Worm (Caenorhabditis elegans) whole organism, L4 larva: ENCODE measurements around the gene piit-1.

Experiments
- D1046.2 ChIP-seq: fragments of 200-800 bp; sonication (Bioruptor generic); IDR thresholded peaks from 2 replicates; pipeline ENCODE4 v1.3.6; 2022; ENCODE audit warnings: missing genetic modification characterization, missing compliant biosample characterization
- R02D3.7 ChIP-seq: fragments of 150-350 bp; sonication (generic microtip); optimal IDR thresholded peaks from 3 replicates; lab custom pipeline; 2014; ENCODE audit warnings: missing biosample characterization, missing genetic modification characterization
- T20F7.1 ChIP-seq: fragments of 200-800 bp; sonication (Bioruptor generic); optimal IDR thresholded peaks from 2 replicates; lab custom pipeline; 2018; ENCODE audit warnings: mild to moderate bottlenecking, missing genetic modification characterization, missing compliant biosample characterization
- Y105C5A.15 ChIP-seq: fragments of 200-800 bp; sonication (Bioruptor generic); IDR thresholded peaks from 2 replicates; pipeline ENCODE4 v1.3.6; 2022; ENCODE audit warnings: missing genetic modification characterization, missing compliant biosample characterization
- Y48G9A.11 ChIP-seq: fragments of 200-800 bp; sonication (Bioruptor generic); IDR thresholded peaks from 2 replicates; pipeline ENCODE4 v1.3.6; 2022; ENCODE audit warnings: missing genetic modification reagents, missing genetic modification characterization, missing compliant biosample characterization
- Y75B8A.6 ChIP-seq: fragments of 200-800 bp; sonication (Bioruptor generic); IDR thresholded peaks from 2 replicates; pipeline ENCODE4 v1.3.6; 2022; ENCODE audit warnings: missing genetic modification reagents, missing genetic modification characterization, missing compliant biosample characterization
- aha-1 ChIP-seq: fragments of 150-350 bp; peaks from one replicate; lab custom pipeline; 2014; ENCODE audit warnings: missing biosample characterization, missing genetic modification characterization
- arid-1 ChIP-seq: fragments of 200-800 bp; sonication (Bioruptor generic); conservative IDR thresholded peaks from 2 replicates; pipeline ENCODE4 v1.3.6; 2022; ENCODE audit warnings: missing genetic modification reagents, missing genetic modification characterization, missing compliant biosample characterization
- ceh-28 ChIP-seq: fragments of 150-350 bp; optimal IDR thresholded peaks from 2 replicates; lab custom pipeline; 2014; ENCODE audit warnings: missing biosample characterization, missing genetic modification reagents, missing genetic modification characterization
- ceh-62 ChIP-seq: sonication (generic microtip); optimal IDR thresholded peaks from 2 replicates; lab custom pipeline; 2017; ENCODE audit warnings: missing biosample characterization, missing genetic modification characterization
- ceh-82 ChIP-seq: sonication (generic microtip); optimal IDR thresholded peaks from 2 replicates; lab custom pipeline; 2017; ENCODE audit warnings: missing biosample characterization, missing genetic modification characterization
- ces-1 ChIP-seq: fragments of 150-350 bp; sonication (generic microtip); optimal IDR thresholded peaks from 4 replicates; lab custom pipeline; 2014; ENCODE audit warnings: missing biosample characterization, missing genetic modification reagents, missing genetic modification characterization
- daf-16 ChIP-seq, 3 experiments: sonication (generic microtip); optimal IDR thresholded peaks; 2 replicates each; lab custom pipeline; 2016 to 2017; ENCODE audit warnings: missing genetic modification characterization in 3 of 3, missing genetic modification reagents in 3 of 3, mild to moderate bottlenecking in 2 of 3, missing compliant biosample characterization in 2 of 3, missing biosample characterization in 1 of 3, moderate library complexity in 1 of 3
- daf-19 ChIP-seq: fragments of 200-800 bp; sonication (Bioruptor generic); conservative IDR thresholded peaks from 2 replicates; pipeline ENCODE4 v1.3.6; 2022; ENCODE audit warnings: missing genetic modification characterization, missing compliant biosample characterization
- dmd-8 ChIP-seq: fragments of 200-800 bp; sonication (Bioruptor generic); IDR thresholded peaks from 2 replicates; pipeline ENCODE4 v1.3.6; 2022; ENCODE audit warnings: missing genetic modification characterization, missing compliant biosample characterization
- dve-1 ChIP-seq: sonication (generic microtip); optimal IDR thresholded peaks from 2 replicates; lab custom pipeline; 2017; ENCODE audit warnings: antibody characterized with exemption, mild to moderate bottlenecking, missing genetic modification characterization, missing compliant biosample characterization; ENCODE audit not compliant: insufficient read depth
- egl-43 ChIP-seq: fragments of 200-800 bp; sonication (Bioruptor generic); IDR thresholded peaks from 2 replicates; pipeline ENCODE4 v1.3.6; 2022; ENCODE audit warnings: missing genetic modification reagents, missing genetic modification characterization, missing compliant biosample characterization
- fos-1 ChIP-seq: fragments of 150-350 bp; optimal IDR thresholded peaks from 2 replicates; lab custom pipeline; 2014; ENCODE audit warnings: missing biosample characterization, missing genetic modification characterization
- gei-8 ChIP-seq: fragments of 200-800 bp; sonication (Bioruptor generic); optimal IDR thresholded peaks from 2 replicates; lab custom pipeline; 2018; ENCODE audit warnings: mild to moderate bottlenecking, missing genetic modification characterization, missing compliant biosample characterization
- hif-1 ChIP-seq, 2 experiments: sonication (generic microtip); optimal IDR thresholded peaks; 2 replicates each; lab custom pipeline; 2016 to 2017; ENCODE audit warnings: missing compliant biosample characterization in 2 of 2, missing genetic modification characterization in 2 of 2, missing genetic modification reagents in 2 of 2, missing genotype in 2 of 2, mild to moderate bottlenecking in 1 of 2
- hlh-30 ChIP-seq: sonication (generic microtip); optimal IDR thresholded peaks from 2 replicates; lab custom pipeline; 2017; ENCODE audit warnings: antibody characterized with exemption, mild to moderate bottlenecking, missing genetic modification characterization, missing compliant biosample characterization; ENCODE audit not compliant: insufficient read depth
- hmg-1.1 ChIP-seq: fragments of 200-800 bp; sonication (Bioruptor generic); IDR thresholded peaks from 2 replicates; pipeline ENCODE4 v1.3.6; 2022; ENCODE audit warnings: missing genetic modification reagents, missing genetic modification characterization, missing compliant biosample characterization
- jun-1 ChIP-seq: fragments of 150-350 bp; optimal IDR thresholded peaks from 2 replicates; lab custom pipeline; 2014; ENCODE audit warnings: missing biosample characterization, missing genetic modification reagents, missing genetic modification characterization
- lin-38 ChIP-seq: fragments of 200-800 bp; sonication (Bioruptor generic); IDR thresholded peaks from 2 replicates; pipeline ENCODE4 v1.3.6; 2022; ENCODE audit warnings: missing genetic modification reagents, missing genetic modification characterization, missing compliant biosample characterization
- lsy-2 ChIP-seq, 2 experiments: fragments of 150-350 bp in 1 of 2; sonication (generic microtip) in 1 of 2; optimal IDR thresholded peaks; 2 replicates each; lab custom pipeline; 2014 to 2017; ENCODE audit warnings: missing biosample characterization in 2 of 2, missing genetic modification characterization in 2 of 2
- madf-5 ChIP-seq, 2 experiments: fragments of 200-800 bp; sonication (Bioruptor generic); IDR thresholded peaks; 2 replicates each; pipeline ENCODE4 v1.3.6; 2022; ENCODE audit warnings: missing compliant biosample characterization in 2 of 2, missing genetic modification characterization in 2 of 2
- mdt-29 ChIP-seq: fragments of 200-800 bp; sonication (Bioruptor generic); IDR thresholded peaks from 2 replicates; pipeline ENCODE4 v1.3.6; 2022; ENCODE audit warnings: missing genetic modification reagents, missing genetic modification characterization, missing compliant biosample characterization
- mep-1 ChIP-seq: fragments of 150-350 bp; sonication (generic microtip); optimal IDR thresholded peaks from 3 replicates; lab custom pipeline; 2014; ENCODE audit warnings: missing biosample characterization, missing genetic modification characterization
- mes-2 ChIP-seq: sonication (generic microtip); optimal IDR thresholded peaks from 2 replicates; lab custom pipeline; 2016; ENCODE audit warnings: missing genotype, mild to moderate bottlenecking, missing genetic modification characterization, missing compliant biosample characterization; ENCODE audit not compliant: poor library complexity, severe bottlenecking
- mxl-2 ChIP-seq: fragments of 200-800 bp; sonication (Bioruptor generic); conservative IDR thresholded peaks from 2 replicates; pipeline ENCODE4 v1.3.6; 2022; ENCODE audit warnings: missing genetic modification reagents, missing genetic modification characterization, missing compliant biosample characterization
- mxl-3 ChIP-seq: fragments of 200-800 bp; sonication (Bioruptor generic); optimal IDR thresholded peaks from 2 replicates; lab custom pipeline; 2018; ENCODE audit warnings: mild to moderate bottlenecking, missing genetic modification characterization, missing compliant biosample characterization
- nhr-25 ChIP-seq: sonication (generic microtip); optimal IDR thresholded peaks from 2 replicates; lab custom pipeline; 2017; ENCODE audit warnings: missing genetic modification characterization, mild to moderate bottlenecking, missing compliant biosample characterization, antibody characterized with exemption, moderate library complexity, borderline replicate concordance; ENCODE audit not compliant: insufficient read depth
- nhr-6 ChIP-seq: fragments of 150-350 bp; optimal IDR thresholded peaks from 2 replicates; lab custom pipeline; 2014; ENCODE audit warnings: missing biosample characterization, missing genetic modification characterization
- nhr-77 ChIP-seq: fragments of 150-350 bp; optimal IDR thresholded peaks from 2 replicates; lab custom pipeline; 2014; ENCODE audit warnings: missing biosample characterization, missing genetic modification characterization
- pha-4 ChIP-seq, 2 experiments: fragments of 150-350 bp in 1 of 2; fragments of 200-800 bp in 1 of 2; sonication (Bioruptor generic) in 1 of 2; IDR thresholded peaks in 1 of 2; optimal IDR thresholded peaks in 1 of 2; 2 replicates each; pipeline versions ENCODE4 v1.3.6 to Lab custom; 2014 to 2022; ENCODE audit warnings: missing genetic modification characterization in 2 of 2, missing genetic modification reagents in 2 of 2, missing biosample characterization in 1 of 2, missing compliant biosample characterization in 1 of 2
- php-3 ChIP-seq: fragments of 200-800 bp; sonication (Bioruptor generic); IDR thresholded peaks from 2 replicates; pipeline ENCODE4 v1.3.6; 2022; ENCODE audit warnings: missing genetic modification reagents, missing genetic modification characterization, missing compliant biosample characterization
- pqm-1 ChIP-seq: sonication (generic microtip); optimal IDR thresholded peaks from 2 replicates; lab custom pipeline; 2017; ENCODE audit warnings: missing biosample characterization, missing genetic modification characterization
- rbr-2 ChIP-seq: sonication (generic microtip); optimal IDR thresholded peaks from 2 replicates; lab custom pipeline; 2016; ENCODE audit warnings: missing genotype, missing genetic modification characterization, missing compliant biosample characterization
- sdz-12 ChIP-seq: fragments of 200-800 bp; sonication (Bioruptor generic); optimal IDR thresholded peaks from 2 replicates; lab custom pipeline; 2018; ENCODE audit warnings: mild to moderate bottlenecking, missing genetic modification characterization, missing compliant biosample characterization
- skn-1 ChIP-seq: fragments of 150-350 bp; optimal IDR thresholded peaks from 2 replicates; lab custom pipeline; 2014; ENCODE audit warnings: missing biosample characterization, missing genetic modification characterization
- spr-1 ChIP-seq: sonication (generic microtip); optimal IDR thresholded peaks from 2 replicates; lab custom pipeline; 2016; ENCODE audit warnings: mild to moderate bottlenecking, missing genetic modification characterization, missing compliant biosample characterization
- spr-3 ChIP-seq: fragments of 200-800 bp; sonication (Bioruptor generic); optimal IDR thresholded peaks from 2 replicates; lab custom pipeline; 2018; ENCODE audit warnings: mild to moderate bottlenecking, missing genetic modification characterization, missing compliant biosample characterization
- unc-62 ChIP-seq, 3 experiments: fragments of 150-350 bp in 1 of 3; sonication (generic microtip); optimal IDR thresholded peaks in 2 of 3; peaks in 1 of 3; 1 replicate in 1 of 3; 2 replicates in 2 of 3; lab custom pipeline; 2014 to 2017; ENCODE audit warnings: missing biosample characterization in 3 of 3, missing genetic modification characterization in 3 of 3, missing genetic modification reagents in 3 of 3, missing genotype in 1 of 3
- zfp-2 ChIP-seq: sonication (generic microtip); optimal IDR thresholded peaks from 2 replicates; lab custom pipeline; 2016; ENCODE audit warnings: mild to moderate bottlenecking, missing genetic modification characterization, missing compliant biosample characterization

Gene piit-1

DNA sequence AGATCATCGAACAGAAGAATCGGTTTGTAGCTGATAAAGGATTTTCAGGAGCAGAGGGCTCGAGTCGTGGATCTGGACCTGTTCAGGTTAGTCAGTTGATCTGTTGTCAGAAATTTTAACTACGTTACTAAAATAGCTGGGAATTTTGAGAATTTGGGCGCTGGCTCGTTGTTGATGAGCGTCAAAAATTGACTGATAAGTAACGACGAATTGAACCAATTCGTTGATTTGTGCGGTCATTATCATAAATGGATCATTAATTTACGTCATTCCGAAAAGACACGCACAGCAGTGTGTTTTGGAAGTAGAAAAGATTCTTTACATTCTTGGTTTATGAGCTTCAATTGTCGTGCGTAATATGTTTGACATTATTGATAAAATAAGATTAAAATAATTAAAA lies 37.9 kb upstream of the piit-1 start (continued):
- TF ChIP-seq nhr-25 (tag; lab: Kevin White, UChicago), result no peak
- no peak for TF ChIP-seq dmd-8 (GFP tag; lab: Robert Waterston, UW)
- no peak for TF ChIP-seq ceh-28 (tag; lab: Kevin White, UChicago)
- no peak for TF ChIP-seq fos-1 (tag; lab: Kevin White, UChicago)
- no peak for TF ChIP-seq zfp-2 (tag; lab: Kevin White, UChicago)
- no peak for TF ChIP-seq nhr-77 (tag; lab: Kevin White, UChicago)
- no peak for TF ChIP-seq dve-1 (tag; lab: Kevin White, UChicago)
- no peak for TF ChIP-seq mdt-29 (GFP tag; lab: Robert Waterston, UW)
- no peak for TF ChIP-seq unc-62 (GFP tag; optimal IDR thresholded peaks at IDR 0.05 in 1 of 2; lab: Kevin White, UChicago)
- TF ChIP-seq unc-62 (tag; optimal IDR thresholded peaks at IDR 0.05; lab: Kevin White, UChicago), result no peak
- TF ChIP-seq nhr-6 (tag; lab: Kevin White, UChicago), result no peak
- TF ChIP-seq hmg-1.1 (GFP tag; lab: Robert Waterston, UW), result no peak
- TF ChIP-seq ces-1 (GFP tag; lab: Kevin White, UChicago), result no peak
- peak; percentile 54; the same call in 1 of the 2 replicates for TF ChIP-seq php-3 (GFP tag; lab: Robert Waterston, UW)
- no peak for TF ChIP-seq T20F7.1
- TF ChIP-seq Y75B8A.6 (GFP tag; lab: Robert Waterston, UW), result no peak
- TF ChIP-seq egl-43 (GFP tag; lab: Robert Waterston, UW), result no peak
- no peak for TF ChIP-seq D1046.2 (GFP tag; lab: Robert Waterston, UW)
- no peak for TF ChIP-seq jun-1 (tag; lab: Kevin White, UChicago)
- no peak for TF ChIP-seq madf-5 (GFP tag; IDR thresholded peaks at IDR 0.05; lab: Robert Waterston, UW)
- no peak for TF ChIP-seq Y48G9A.11 (GFP tag; lab: Robert Waterston, UW)
- no peak for TF ChIP-seq ceh-62 (tag; lab: Kevin White, UChicago)
- TF ChIP-seq ceh-82 (tag; lab: Kevin White, UChicago), result no peak
- TF ChIP-seq spr-3 (GFP tag; lab: Kevin White, UChicago), result no peak
- TF ChIP-seq arid-1, result no peak
- no peak for TF ChIP-seq mxl-2 (GFP tag; lab: Robert Waterston, UW)
- TF ChIP-seq pqm-1 (tag; lab: Kevin White, UChicago), result peak; percentile 20
- no peak for TF ChIP-seq skn-1
- TF ChIP-seq hif-1 (tag; optimal IDR thresholded peaks at IDR 0.05; lab: Kevin White, UChicago), result no peak
- no peak for TF ChIP-seq R02D3.7 (tag; lab: Kevin White, UChicago)
- no peak for TF ChIP-seq lin-38 (GFP tag; lab: Robert Waterston, UW)
- no peak for TF ChIP-seq sdz-12 (GFP tag; lab: Kevin White, UChicago)

DNA sequence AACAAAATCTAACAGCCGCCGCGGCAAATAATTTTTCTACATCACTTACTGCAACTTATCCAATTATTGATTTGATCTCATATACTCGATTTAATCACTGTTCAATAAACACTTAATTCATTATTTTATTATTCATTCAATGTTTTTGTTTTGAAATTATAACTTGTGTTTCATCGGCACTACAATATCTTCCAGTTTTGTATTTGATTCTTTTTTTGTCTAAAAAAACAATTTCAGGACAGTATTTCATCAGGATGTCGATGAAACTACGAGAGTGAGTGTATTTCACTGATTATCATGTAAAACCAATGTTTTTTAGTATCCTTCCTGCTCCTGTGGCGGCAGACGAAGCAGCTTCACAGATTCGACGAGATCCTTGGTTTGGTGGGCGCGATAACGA lies 35.3 kb upstream of the piit-1 start, which contains the start of gene skp-1:
TSS of gene skp-1 (plus strand) at position 238 of the 400 bp plus-strand sequence.
- TF ChIP-seq aha-1 (tag; lab: Kevin White, UChicago), result peak; percentile 98
- TF ChIP-seq pha-4 (GFP tag; IDR thresholded peaks at IDR 0.05; lab: Robert Waterston, UW), result no peak
- no peak for TF ChIP-seq pha-4 (tag; optimal IDR thresholded peaks at IDR 0.05; lab: Kevin White, UChicago)
- TF ChIP-seq mep-1 (tag; lab: Kevin White, UChicago), result no peak
- no peak for TF ChIP-seq unc-62 (GFP tag; optimal IDR thresholded peaks at IDR 0.05 in 1 of 2; lab: Kevin White, UChicago)
- TF ChIP-seq unc-62 (tag; optimal IDR thresholded peaks at IDR 0.05; lab: Kevin White, UChicago), result no peak
- TF ChIP-seq, all 104 proteins: peak for 1

DNA sequence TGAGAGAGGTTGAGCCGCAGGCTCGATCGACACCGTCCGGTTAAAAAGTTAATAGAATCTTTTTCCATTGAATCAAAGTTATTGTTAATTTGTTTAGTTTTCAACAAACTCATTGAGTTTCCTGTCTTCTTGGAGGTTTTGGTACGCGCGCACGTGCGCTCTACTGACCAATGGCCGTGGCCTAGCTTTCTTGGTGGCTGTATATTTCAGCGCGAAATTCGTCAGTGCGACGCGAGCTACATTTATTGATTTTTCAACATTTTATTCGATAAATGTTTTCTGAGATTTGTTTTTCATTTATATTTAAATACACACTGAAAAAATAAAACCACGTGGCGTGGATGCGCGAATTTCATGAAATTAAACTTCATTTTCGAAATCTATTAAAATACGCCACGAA lies 34.2 kb upstream of the piit-1 start, which contains the start of gene bir-1:
TSS of gene bir-1 (plus strand) at position 312 of the 400 bp plus-strand sequence.
- TF ChIP-seq hlh-30 (tag; lab: Kevin White, UChicago), result peak; percentile 72
- peak; percentile 26 for TF ChIP-seq rbr-2
- TF ChIP-seq nhr-77 (tag; lab: Kevin White, UChicago), result peak; percentile 5
- peak; percentile 82 for TF ChIP-seq mxl-3 (GFP tag; lab: Kevin White, UChicago)
- TF ChIP-seq lsy-2 (tag; optimal IDR thresholded peaks at IDR 0.05; lab: Kevin White, UChicago), result peak in 1 of 2 experiments; percentile 73
- no peak for TF ChIP-seq ceh-82 (tag; lab: Kevin White, UChicago)
- TF ChIP-seq hif-1 (tag; optimal IDR thresholded peaks at IDR 0.05; lab: Kevin White, UChicago), result peak in 1 of 2 experiments; percentile 87
- peak; percentile 53; the same call in 1 of the 2 replicates for TF ChIP-seq hmg-1.1 (GFP tag; lab: Robert Waterston, UW)
- peak; percentile 48 for TF ChIP-seq T20F7.1
- TF ChIP-seq mes-2 (tag; lab: Kevin White, UChicago), result peak; percentile 96
- peak; percentile 24 for TF ChIP-seq dve-1 (tag; lab: Kevin White, UChicago)
- no peak for TF ChIP-seq gei-8 (GFP tag; lab: Kevin White, UChicago)
- TF ChIP-seq Y105C5A.15 (GFP tag; lab: Robert Waterston, UW), result no peak
- peak; percentile 85 for TF ChIP-seq nhr-6 (tag; lab: Kevin White, UChicago)
- TF ChIP-seq daf-16 (GFP tag; optimal IDR thresholded peaks at IDR 0.05; lab: Kevin White, UChicago), result no peak
- peak; percentile 13 for TF ChIP-seq daf-16 (tag; optimal IDR thresholded peaks at IDR 0.05; lab: Kevin White, UChicago)
- no peak for TF ChIP-seq spr-1 (tag; lab: Kevin White, UChicago)
- no peak for TF ChIP-seq daf-19 (GFP tag; lab: Robert Waterston, UW)
